Worm (Caenorhabditis elegans): ENCODE data around the gene chil-26.

chil-26 gene

DNA sequence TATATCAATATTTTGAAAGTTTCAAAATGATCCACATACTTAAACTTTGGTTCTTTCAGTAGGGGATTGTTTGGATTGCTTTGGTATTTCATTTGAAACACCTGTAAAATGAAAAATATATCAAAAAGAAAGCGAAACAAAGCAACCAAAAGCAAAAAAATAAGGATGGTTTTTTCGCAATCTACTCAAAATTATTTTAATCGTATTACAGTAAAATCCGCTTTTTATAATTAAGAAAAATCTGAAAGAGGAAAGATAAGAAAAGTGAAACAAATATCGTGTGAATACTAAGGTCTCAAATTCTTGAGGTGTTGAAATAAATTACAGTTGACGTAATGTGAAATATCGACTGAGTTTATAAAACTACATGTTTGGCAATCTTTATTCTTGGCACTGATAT lies 8.8 kb upstream of the chil-26 start, which contains the start of gene chil-22 (continued):
- no peak for TF ChIP-seq snpc-4 (GFP tag; optimal IDR thresholded peaks at IDR 0.05)
- TF ChIP-seq snpc-4 (tag; optimal IDR thresholded peaks at IDR 0.05) = no peak
- no peak for TF ChIP-seq dpl-1 (GFP tag; optimal IDR thresholded peaks at IDR 0.05)
- no peak for TF ChIP-seq B0019.2 (GFP tag; conservative IDR thresholded peaks at IDR 0.05)

DNA sequence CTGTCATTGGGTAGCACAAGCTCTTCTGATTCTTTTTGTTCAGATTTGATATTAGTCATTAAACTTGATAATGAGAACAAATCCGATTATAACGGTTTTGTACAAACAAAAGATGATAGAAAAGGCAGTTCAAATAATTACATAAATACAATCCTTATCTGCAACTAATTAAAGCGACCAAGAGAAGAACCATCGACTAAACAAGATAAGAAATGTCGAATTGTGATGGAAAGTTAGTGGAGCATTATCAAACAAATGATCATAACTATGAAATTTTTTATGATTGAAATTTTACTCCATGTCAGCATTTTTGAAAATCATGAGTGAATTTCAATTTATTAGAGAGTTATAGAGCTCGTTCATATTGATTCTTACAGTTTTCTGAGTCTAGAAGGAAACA lies 6.4 kb upstream of the chil-26 start, which contains the start of gene chil-23:
TSS of gene chil-23 (minus strand) at position 198 of the 400 bp plus-strand sequence.
- TF ChIP-seq ztf-3 (GFP tag; optimal IDR thresholded peaks at IDR 0.05) (no peak), nhr-80 (tag; optimal IDR thresholded peaks at IDR 0.05) (peak; percentile 85)

DNA sequence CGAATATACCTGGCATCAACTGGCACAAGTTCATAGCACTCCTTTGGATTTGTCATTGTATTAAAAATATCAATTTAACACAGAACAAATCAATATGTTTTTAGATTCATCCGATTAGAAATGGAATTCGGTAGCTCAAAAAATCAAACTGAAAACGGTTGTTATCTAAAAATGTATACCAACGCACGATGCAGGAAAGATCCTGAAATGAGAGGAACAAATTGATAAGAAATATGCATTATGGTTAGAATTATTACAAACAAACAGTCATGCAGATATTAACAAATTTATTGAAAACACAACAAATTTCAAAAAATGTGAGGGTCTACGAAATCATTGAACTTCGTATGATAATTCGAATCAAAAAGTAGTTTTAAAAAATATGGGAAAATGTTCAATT lies 4.8 kb upstream of the chil-26 start, which contains the start of gene T19H5.6:
TSS of gene T19H5.6 (minus strand) at position 195 of the 400 bp plus-strand sequence.
- TF ChIP-seq sea-2 (GFP tag; IDR thresholded peaks at IDR 0.05) (no peak), tlf-1 (GFP tag; optimal IDR thresholded peaks at IDR 0.05) (no peak), nhr-179 (tag; optimal IDR thresholded peaks at IDR 0.05) (no peak)

DNA sequence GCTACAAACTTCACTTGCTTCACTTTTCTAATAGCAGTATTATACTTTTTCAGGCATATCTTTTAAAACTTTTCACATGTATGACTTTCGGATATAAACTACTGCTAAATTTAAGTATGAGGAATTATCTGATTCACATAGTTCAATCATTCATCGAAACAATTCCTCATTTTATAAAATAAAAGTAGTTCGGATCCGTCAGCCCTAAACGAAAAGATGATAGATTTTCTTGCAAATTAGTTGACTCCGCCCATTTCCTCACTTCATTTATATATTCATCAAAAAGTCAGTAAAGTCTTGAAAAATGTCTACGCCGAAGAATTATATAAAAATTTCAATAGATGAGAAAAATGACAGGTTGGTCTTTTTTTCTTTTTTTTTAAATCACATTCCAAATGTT lies 2.7 kb downstream of the chil-26 start, which contains the start of gene chil-27:
TSS of gene chil-27 (plus strand) at position 301 of the 400 bp plus-strand sequence.
- TF ChIP-seq snpc-3.4 (tag; optimal IDR thresholded peaks at IDR 0.05) (no peak), ztf-18 (tag; optimal IDR thresholded peaks at IDR 0.05) (no peak), B0261.1 (tag; optimal IDR thresholded peaks at IDR 0.05) (no peak), madf-3 (GFP tag; IDR thresholded peaks at IDR 0.05) (no peak), zim-3 (tag; optimal IDR thresholded peaks at IDR 0.05) (no peak), lin-40 (tag; optimal IDR thresholded peaks at IDR 0.05) (no peak), Y95B8A.8 (GFP tag; IDR thresholded peaks at IDR 0.05) (no peak), aptf-2 (GFP tag; conservative IDR thresholded peaks at IDR 0.05) (no peak), snpc-1.1 (tag; optimal IDR thresholded peaks at IDR 0.05; ENCODE audit: insufficient read depth) (no peak), athp-1 (tag; optimal IDR thresholded peaks at IDR 0.05) (no peak), hsf-1 (GFP tag; IDR thresholded peaks at IDR 0.05) (no peak), akir-1 (GFP tag; optimal IDR thresholded peaks at IDR 0.05) (no peak), attf-3 (GFP tag; conservative IDR thresholded peaks at IDR 0.05) (no peak)

DNA sequence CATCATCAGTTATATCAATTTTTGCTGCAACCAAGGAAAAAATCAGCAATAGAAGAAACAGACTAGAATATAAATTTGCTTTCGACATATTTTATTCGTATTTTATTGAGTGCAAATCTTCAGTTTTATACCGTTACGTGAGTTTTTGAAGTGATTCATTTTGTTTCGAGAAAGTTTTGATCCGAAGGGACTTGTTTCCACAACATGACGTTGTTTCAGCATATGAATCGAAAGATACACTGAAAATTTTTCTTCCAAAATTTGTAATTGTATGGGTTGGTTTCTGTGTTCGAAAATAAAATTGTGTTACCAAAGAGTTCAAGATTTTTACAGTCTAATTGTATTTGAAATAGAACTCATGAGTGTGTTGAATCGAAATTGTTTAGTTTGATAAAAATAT lies 5.2 kb downstream of the chil-26 start, which contains the start of gene T19H5.7:
TSS of gene T19H5.7 (minus strand) at position 101 of the 400 bp plus-strand sequence.
- TF ChIP-seq rcor-1 (GFP tag; IDR thresholded peaks at IDR 0.05) (no peak), mxl-1 (tag; optimal IDR thresholded peaks at IDR 0.05) (no peak), chd-7 (tag; optimal IDR thresholded peaks at IDR 0.05) (no peak), lin-54 (GFP tag; optimal IDR thresholded peaks at IDR 0.05) (no peak), unc-130 (GFP tag; optimal IDR thresholded peaks at IDR 0.05) (no peak), cebp-2 (GFP tag; IDR thresholded peaks at IDR 0.05) (no peak), zfh-2 (GFP tag; conservative IDR thresholded peaks at IDR 0.05) (no peak), snpc-1.1 (tag; optimal IDR thresholded peaks at IDR 0.05; ENCODE audit: insufficient read depth) (no peak), hlh-12 (tag; optimal IDR thresholded peaks at IDR 0.05) (no peak), mcd-1 (GFP tag; IDR thresholded peaks at IDR 0.05) (no peak)

DNA sequence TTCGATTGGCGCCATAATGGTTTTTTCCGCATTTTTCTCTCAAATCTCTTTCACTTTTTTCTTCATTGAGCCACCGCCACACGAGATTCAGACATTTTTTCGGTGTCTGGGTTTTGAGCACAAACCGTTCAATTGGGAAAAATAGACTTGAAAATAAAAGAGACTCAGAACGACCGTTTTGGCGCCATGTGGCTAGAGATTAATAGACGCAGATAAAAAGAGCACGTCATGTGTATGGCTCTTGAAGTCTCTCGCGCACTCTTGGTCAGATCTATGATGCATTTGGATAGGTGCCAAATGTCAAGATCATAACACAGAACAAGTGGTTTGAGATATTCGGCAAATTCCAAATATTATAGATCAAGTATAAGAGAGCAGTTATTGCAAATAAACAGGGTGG lies 6.6 kb downstream of the chil-26 start:
- TF ChIP-seq mxl-1 (tag; optimal IDR thresholded peaks at IDR 0.05) (no peak), snpc-1.1 (tag; optimal IDR thresholded peaks at IDR 0.05; ENCODE audit: insufficient read depth) (no peak), aptf-2 (GFP tag; conservative IDR thresholded peaks at IDR 0.05) (no peak), snpc-1.3 (tag; optimal IDR thresholded peaks at IDR 0.05; ENCODE audit: insufficient read depth) (no peak), efl-1 (GFP tag; optimal IDR thresholded peaks at IDR 0.05) (no peak), Y79H2A.3 (GFP tag; conservative IDR thresholded peaks at IDR 0.05) (no peak), ztf-26 (tag; optimal IDR thresholded peaks at IDR 0.05) (no peak), T26A5.8 (tag; optimal IDR thresholded peaks at IDR 0.05) (no peak), nfya-1 (tag; optimal IDR thresholded peaks at IDR 0.05; ENCODE audit: borderline replicate concordance, insufficient read depth) (no peak)
